Fruit fly (Drosophila melanogaster) Kc167 (cell line): ENCODE results near the gene Vm26Ac.

ENCODE experiments used
- Myc ChIP-seq: fragments of >200 bp; optimal IDR thresholded peaks from 2 replicates; lab custom pipeline; 2017; ENCODE audit warnings: missing external identifiers
- Sin3A ChIP-seq: fragments of >200 bp; optimal IDR thresholded peaks from 2 replicates; lab custom pipeline; 2018; ENCODE audit warnings: missing external identifiers
- h ChIP-seq: fragments of >200 bp; optimal IDR thresholded peaks from 3 replicates; lab custom pipeline; 2018; ENCODE audit warnings: missing external identifiers
- psq ChIP-seq: fragments of >200 bp; optimal IDR thresholded peaks from 2 replicates; lab custom pipeline; 2017; ENCODE audit warnings: missing external identifiers

DNA sequence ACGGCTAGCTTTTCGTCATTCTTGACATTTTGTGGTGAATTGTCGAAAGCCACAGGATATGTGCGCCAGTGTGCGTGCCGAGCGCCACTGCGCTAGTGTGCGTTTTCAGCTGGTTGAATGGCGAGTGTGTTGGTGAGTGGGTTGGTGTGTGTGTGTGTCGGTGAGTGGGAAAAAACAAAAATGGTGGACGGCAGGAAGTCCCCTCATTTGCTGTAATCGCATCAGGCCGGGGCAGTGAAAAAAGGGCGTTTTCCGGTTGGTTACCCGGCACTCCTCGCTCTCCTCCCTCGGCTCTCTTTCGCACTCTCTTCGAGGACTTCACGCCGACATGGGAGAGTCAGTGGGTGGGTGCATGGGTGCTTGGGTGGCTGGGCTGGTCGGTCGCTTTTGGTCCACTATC is 33.3 kb downstream of the Vm26Ac start:
- TF ChIP-seq psq (lab: Kevin White, UChicago) (no peak), h (lab: Kevin White, UChicago) (no peak), Myc (lab: Kevin White, UChicago) (no peak), Sin3A (lab: Kevin White, UChicago) (no peak)
